Worm (Caenorhabditis elegans) whole organism, midembryonic: ENCODE measurements around the gene C24D10.4.
"Not testable (repeated sequence)": the region's sequence is repeated elsewhere in the genome, so short reads cannot be mapped to it uniquely, and the experiment has no call there.

Source experiments
- T22C8.4 ChIP-seq: fragments of 200-800 bp; sonication (Bioruptor generic); IDR thresholded peaks from 2 replicates; pipeline ENCODE4 v1.3.6; 2022; ENCODE audit warnings: missing genetic modification characterization, missing compliant biosample characterization
- cog-1 ChIP-seq: sonication (generic microtip); optimal IDR thresholded peaks from 2 replicates; lab custom pipeline; 2016; ENCODE audit warnings: missing genetic modification characterization, missing compliant biosample characterization
- flt-1 ChIP-seq: fragments of 200-800 bp; sonication (Bioruptor generic); IDR thresholded peaks from 2 replicates; pipeline ENCODE4 v1.3.6; 2022; ENCODE audit warnings: missing genetic modification characterization, missing compliant biosample characterization
- klf-2 ChIP-seq: fragments of 200-800 bp; sonication (Bioruptor generic); conservative IDR thresholded peaks from 2 replicates; pipeline ENCODE4 v1.3.6; 2022; ENCODE audit warnings: missing genetic modification reagents, missing genetic modification characterization, missing compliant biosample characterization
- med-1 ChIP-seq: sonication (generic microtip); optimal IDR thresholded peaks from 2 replicates; lab custom pipeline; 2017; ENCODE audit warnings: missing genetic modification characterization, mild to moderate bottlenecking, missing compliant biosample characterization, antibody characterized with exemption, missing genetic modification reagents; ENCODE audit not compliant: insufficient read depth
- ztf-23 ChIP-seq: fragments of 200-800 bp; sonication (Bioruptor generic); IDR thresholded peaks from 2 replicates; pipeline ENCODE4 v1.3.6; 2022; ENCODE audit warnings: missing genetic modification reagents, missing genetic modification characterization, missing compliant biosample characterization
- ztf-29 ChIP-seq: fragments of 200-800 bp; sonication (Bioruptor generic); IDR thresholded peaks from 2 replicates; pipeline ENCODE4 v1.3.6; 2022; ENCODE audit warnings: missing genetic modification reagents, missing genetic modification characterization, missing compliant biosample characterization

- TF ChIP-seq ztf-23 (GFP tag; lab: Robert Waterston, UW); T22C8.4 (GFP tag; lab: Robert Waterston, UW); med-1 (GFP tag; lab: Kevin White, UChicago); cog-1; flt-1 (GFP tag; lab: Robert Waterston, UW); ztf-29 (GFP tag; lab: Robert Waterston, UW); klf-2 (GFP tag; lab: Robert Waterston, UW): not testable (repeated sequence)
Measured at ce11 chrIV:5162941-5163340, 2.6 kb downstream of the C24D10.4 start, which contains the start of the genes nspd-3 and C24D10.2.
